Fruit fly (Drosophila melanogaster): ENCODE data around the gene Ost48.

Gene Ost48

DNA sequence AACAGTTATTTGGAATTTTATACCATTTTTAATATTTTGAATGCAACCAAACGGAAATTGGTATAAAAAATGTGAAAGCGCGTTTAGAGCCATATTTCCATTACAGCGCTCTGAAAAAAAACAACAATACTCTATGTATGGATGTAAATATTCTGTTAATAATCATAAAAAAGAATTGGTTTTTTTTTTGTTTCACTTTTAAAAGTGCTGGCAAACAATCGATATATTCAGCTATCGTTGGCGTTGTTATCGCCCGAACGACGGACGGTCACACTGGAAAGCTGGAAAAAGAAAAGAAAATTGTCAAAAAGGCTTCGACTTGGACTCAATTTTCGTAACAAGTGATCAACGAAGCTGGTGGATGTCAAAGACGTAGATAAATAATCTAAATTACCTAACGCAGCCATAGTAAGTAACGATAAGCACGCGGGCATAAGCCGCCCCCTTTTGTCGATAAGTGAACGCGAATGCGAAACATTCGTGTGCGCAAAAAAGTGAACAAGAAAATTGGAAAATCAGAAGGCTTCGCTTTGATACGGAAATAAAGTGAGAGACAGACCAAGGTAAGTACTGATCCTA is 16.0 kb downstream of the Ost48 start, which contains the start of gene CG7065 (continued):
- peak; percentile 68 for TF ChIP-seq Dll (GFP tag; IDR thresholded peaks at IDR 0.05; ENCODE audit: partially characterized antibody)
- no peak for TF ChIP-seq Myb (GFP tag; optimal IDR thresholded peaks at IDR 0.05)
- no peak for TF ChIP-seq CG11695 (GFP tag; IDR thresholded peaks at IDR 0.05)
- no peak for TF ChIP-seq crc (GFP tag; optimal IDR thresholded peaks at IDR 0.05)
- no peak for TF ChIP-seq al (GFP tag; IDR thresholded peaks at IDR 0.05)
- TF ChIP-seq CG3847 (GFP tag; IDR thresholded peaks at IDR 0.05): no peak
- no peak for TF ChIP-seq cwo (GFP tag; optimal IDR thresholded peaks at IDR 0.05)
- TF ChIP-seq CG12155 (GFP tag; optimal IDR thresholded peaks at IDR 0.05): no peak
- no peak for TF ChIP-seq CG2202 (tag; optimal IDR thresholded peaks at IDR 0.05)
- TF ChIP-seq Hmr (GFP tag; optimal IDR thresholded peaks at IDR 0.05): no peak
- TF ChIP-seq lilli (GFP tag; optimal IDR thresholded peaks at IDR 0.05): no peak
- TF ChIP-seq zf30C (GFP tag; optimal IDR thresholded peaks at IDR 0.05): no peak
- TF ChIP-seq sc (optimal IDR thresholded peaks at IDR 0.05): no peak
- no peak for TF ChIP-seq sc (GFP tag; optimal IDR thresholded peaks at IDR 0.05)
- no peak for TF ChIP-seq dysf (GFP tag; IDR thresholded peaks at IDR 0.05)
- no peak for TF ChIP-seq lmd (GFP tag; IDR thresholded peaks at IDR 0.05)
- peak; percentile 28 for TF ChIP-seq CG12659 (GFP tag; optimal IDR thresholded peaks at IDR 0.05)
- TF ChIP-seq hbn (GFP tag; IDR thresholded peaks at IDR 0.05; ENCODE audit: partially characterized antibody): peak; percentile 53
- TF ChIP-seq Xrp1 (GFP tag; IDR thresholded peaks at IDR 0.05): no peak
- no peak for TF ChIP-seq Dip2 (GFP tag; IDR thresholded peaks at IDR 0.05)
- TF ChIP-seq CG3838 (GFP tag; optimal IDR thresholded peaks at IDR 0.05): peak; percentile 80
- TF ChIP-seq CG12299 (tag; optimal IDR thresholded peaks at IDR 0.05): no peak
- TF ChIP-seq CG18599 (GFP tag; optimal IDR thresholded peaks at IDR 0.05): no peak
- TF ChIP-seq CG9876 (GFP tag; optimal IDR thresholded peaks at IDR 0.05): no peak
- TF ChIP-seq chif (GFP tag; optimal IDR thresholded peaks at IDR 0.05): no peak
- peak; percentile 59; the same call in 1 of the 2 replicates for TF ChIP-seq CG42726 (GFP tag; IDR thresholded peaks at IDR 0.05; ENCODE audit: partially characterized antibody)
- no peak for TF ChIP-seq CG4854 (GFP tag; optimal IDR thresholded peaks at IDR 0.05)
- no peak for TF ChIP-seq CG18476 (GFP tag; optimal IDR thresholded peaks at IDR 0.05)
- TF ChIP-seq CG11560 (tag; IDR thresholded peaks at IDR 0.05): no peak
- TF ChIP-seq YL-1 (GFP tag; optimal IDR thresholded peaks at IDR 0.05): no peak
- TF ChIP-seq ems (GFP tag; optimal IDR thresholded peaks at IDR 0.05): no peak
- TF ChIP-seq fd96Cb (tag; optimal IDR thresholded peaks at IDR 0.05): no peak
- TF ChIP-seq p53 (GFP tag; optimal IDR thresholded peaks at IDR 0.05): no peak
- no peak for TF ChIP-seq sens-2 (GFP tag; IDR thresholded peaks at IDR 0.05)
- TF ChIP-seq CG15479 (GFP tag; optimal IDR thresholded peaks at IDR 0.05): no peak
- peak; percentile 43 for TF ChIP-seq CG30020 (tag; optimal IDR thresholded peaks at IDR 0.05)
- TF ChIP-seq Meics (GFP tag; optimal IDR thresholded peaks at IDR 0.05): no peak
- TF ChIP-seq trem (tag; optimal IDR thresholded peaks at IDR 0.05): peak; percentile 37
- no peak for TF ChIP-seq tx (GFP tag; optimal IDR thresholded peaks at IDR 0.05)
- TF ChIP-seq psq (GFP tag; optimal IDR thresholded peaks at IDR 0.05): no peak
- no peak for TF ChIP-seq NC2β (GFP tag; optimal IDR thresholded peaks at IDR 0.05)
- TF ChIP-seq CG34224 (GFP tag; IDR thresholded peaks at IDR 0.05; ENCODE audit: partially characterized antibody): peak; percentile 35; the same call in 2 of the 3 replicates
- TF ChIP-seq h (optimal IDR thresholded peaks at IDR 0.05): no peak
- TF ChIP-seq dm (GFP tag; optimal IDR thresholded peaks at IDR 0.05): no peak
- no peak for TF ChIP-seq Lim3 (GFP tag; IDR thresholded peaks at IDR 0.05)
- TF ChIP-seq CG1603 (tag; optimal IDR thresholded peaks at IDR 0.05): peak; percentile 33
- TF ChIP-seq pb (GFP tag; optimal IDR thresholded peaks at IDR 0.05): no peak
- no peak for TF ChIP-seq HmgD (GFP tag; optimal IDR thresholded peaks at IDR 0.05)
- no peak for TF ChIP-seq Mes4 (GFP tag; optimal IDR thresholded peaks at IDR 0.05)
- no peak for TF ChIP-seq C15 (GFP tag; IDR thresholded peaks at IDR 0.05)
- TF ChIP-seq ttk (GFP tag; IDR thresholded peaks at IDR 0.05): no peak
- no peak for TF ChIP-seq jumu (GFP tag; optimal IDR thresholded peaks at IDR 0.05)
